Worm (Caenorhabditis elegans) whole organism, young adult: ENCODE measurements around the gene ZK896.5.

Source experiments
- C06A6.2 ChIP-seq: fragments of 200-800 bp; sonication (Bioruptor generic); conservative IDR thresholded peaks from 2 replicates; pipeline ENCODE4 v1.3.6; 2022; ENCODE audit warnings: missing genetic modification characterization, missing compliant biosample characterization
- F39B2.1 ChIP-seq: fragments of 200-800 bp; sonication (Bioruptor generic); IDR thresholded peaks from 2 replicates; pipeline ENCODE4 v1.3.6; 2022; ENCODE audit warnings: missing genetic modification reagents, missing genetic modification characterization, missing compliant biosample characterization
- F49E8.2 ChIP-seq: sonication (generic microtip); optimal IDR thresholded peaks from 3 replicates; lab custom pipeline; 2017; ENCODE audit warnings: missing genetic modification characterization, mild to moderate bottlenecking, missing compliant biosample characterization, antibody characterized with exemption, moderate library complexity; ENCODE audit not compliant: insufficient read depth
- F57C9.4 ChIP-seq: sonication (generic microtip); optimal IDR thresholded peaks from 2 replicates; lab custom pipeline; 2017; ENCODE audit warnings: mild to moderate bottlenecking, missing genetic modification characterization, missing compliant biosample characterization
- K11D2.4 ChIP-seq: fragments of 200-800 bp; sonication (Bioruptor generic); IDR thresholded peaks from 2 replicates; pipeline ENCODE4 v1.3.6; 2022; ENCODE audit warnings: missing genetic modification reagents, missing genetic modification characterization, missing compliant biosample characterization
- T07F8.4 ChIP-seq: sonication (generic microtip); optimal IDR thresholded peaks from 2 replicates; lab custom pipeline; 2016; ENCODE audit warnings: mild to moderate bottlenecking, missing genetic modification characterization, moderate library complexity, missing compliant biosample characterization
- Y53F4B.3 ChIP-seq: fragments of 200-800 bp; sonication (Bioruptor generic); IDR thresholded peaks from 2 replicates; pipeline ENCODE4 v1.3.6; 2022; ENCODE audit warnings: missing genetic modification reagents, missing genetic modification characterization, missing compliant biosample characterization
- akir-1 ChIP-seq: fragments of 200-800 bp; sonication (Bioruptor generic); optimal IDR thresholded peaks from 2 replicates; lab custom pipeline; 2018; ENCODE audit warnings: mild to moderate bottlenecking, missing genetic modification characterization, moderate library complexity, missing compliant biosample characterization
- aptf-2 ChIP-seq: fragments of 200-800 bp; sonication (Bioruptor generic); conservative IDR thresholded peaks from 2 replicates; pipeline ENCODE4 v1.3.6; 2022; ENCODE audit warnings: missing genetic modification reagents, missing genetic modification characterization, missing compliant biosample characterization
- ceh-100 ChIP-seq: fragments of 200-800 bp; sonication (Bioruptor generic); IDR thresholded peaks from 2 replicates; pipeline ENCODE4 v1.3.6; 2022; ENCODE audit warnings: missing genetic modification reagents, missing genetic modification characterization, missing compliant biosample characterization
- ceh-27 ChIP-seq: fragments of 200-800 bp; sonication (Bioruptor generic); optimal IDR thresholded peaks from 2 replicates; lab custom pipeline; 2018; ENCODE audit warnings: mild to moderate bottlenecking, missing genetic modification characterization, moderate library complexity, missing compliant biosample characterization
- ceh-79 ChIP-seq: sonication (generic microtip); optimal IDR thresholded peaks from 2 replicates; lab custom pipeline; 2017; ENCODE audit warnings: mild to moderate bottlenecking, missing genetic modification characterization, missing compliant biosample characterization
- dpl-1 ChIP-seq: fragments of 150-350 bp; optimal IDR thresholded peaks from 2 replicates; lab custom pipeline; 2014; ENCODE audit warnings: missing biosample characterization, missing genetic modification reagents, missing genetic modification characterization
- him-1 ChIP-seq: sonication (generic microtip); optimal IDR thresholded peaks from 2 replicates; lab custom pipeline; 2016; ENCODE audit warnings: missing genotype, missing genetic modification reagents, missing genetic modification characterization, missing compliant biosample characterization
- hmg-1.2 ChIP-seq: fragments of 200-800 bp; sonication (Bioruptor generic); IDR thresholded peaks from 2 replicates; pipeline ENCODE4 v1.3.6; 2022; ENCODE audit warnings: missing genetic modification reagents, missing genetic modification characterization, missing compliant biosample characterization
- let-607 ChIP-seq, 2 experiments: fragments of 200-800 bp in 1 of 2; sonication (Bioruptor generic) in 1 of 2; sonication (generic microtip) in 1 of 2; optimal IDR thresholded peaks; 2 replicates each; lab custom pipeline; 2016 to 2018; ENCODE audit warnings: mild to moderate bottlenecking in 2 of 2, missing compliant biosample characterization in 2 of 2, missing genetic modification characterization in 2 of 2, moderate library complexity in 2 of 2, missing genotype in 1 of 2
- lin-54 ChIP-seq: fragments of 200-800 bp; sonication (Bioruptor generic); optimal IDR thresholded peaks from 2 replicates; lab custom pipeline; 2018; ENCODE audit warnings: mild to moderate bottlenecking, missing genetic modification characterization, missing compliant biosample characterization
- lsl-1 ChIP-seq: fragments of 200-800 bp; sonication (Bioruptor generic); optimal IDR thresholded peaks from 2 replicates; lab custom pipeline; 2018; ENCODE audit warnings: mild to moderate bottlenecking, missing genetic modification characterization, moderate library complexity, missing compliant biosample characterization
- madf-6 ChIP-seq: fragments of 200-800 bp; sonication (Bioruptor generic); IDR thresholded peaks from 2 replicates; pipeline ENCODE4 v1.3.6; 2022; ENCODE audit warnings: missing genetic modification reagents, missing genetic modification characterization, missing compliant biosample characterization
- madf-8 ChIP-seq: fragments of 200-800 bp; sonication (Bioruptor generic); conservative IDR thresholded peaks from 2 replicates; pipeline ENCODE4 v1.3.6; 2022; ENCODE audit warnings: missing genetic modification reagents, missing genetic modification characterization, missing compliant biosample characterization
- mes-4 ChIP-seq: sonication (generic microtip); optimal IDR thresholded peaks from 2 replicates; lab custom pipeline; 2016; ENCODE audit warnings: missing genotype, missing genetic modification characterization, missing compliant biosample characterization
- nhr-80 ChIP-seq: sonication (generic microtip); optimal IDR thresholded peaks from 2 replicates; lab custom pipeline; 2016; ENCODE audit warnings: missing genetic modification characterization, missing compliant biosample characterization
- pbrm-1 ChIP-seq: fragments of 200-800 bp; sonication (Bioruptor generic); IDR thresholded peaks from 2 replicates; pipeline ENCODE4 v1.3.6; 2022; ENCODE audit warnings: missing genetic modification reagents, missing genetic modification characterization, missing compliant biosample characterization
- pha-4 ChIP-seq: fragments of 150-350 bp; sonication (generic microtip); optimal IDR thresholded peaks from 2 replicates; lab custom pipeline; 2014; ENCODE audit warnings: missing biosample characterization, missing genetic modification reagents, missing genetic modification characterization
- snpc-1.1 ChIP-seq: sonication (generic microtip); optimal IDR thresholded peaks from 2 replicates; lab custom pipeline; 2017; ENCODE audit warnings: missing genetic modification characterization, mild to moderate bottlenecking, missing compliant biosample characterization, antibody characterized with exemption, moderate library complexity, missing genotype, missing genetic modification reagents; ENCODE audit not compliant: insufficient read depth
- snpc-3.4 ChIP-seq: sonication (generic microtip); optimal IDR thresholded peaks from 2 replicates; lab custom pipeline; 2017; ENCODE audit warnings: missing genetic modification characterization, mild to moderate bottlenecking, missing compliant biosample characterization, antibody characterized with exemption, moderate library complexity, missing genotype, missing genetic modification reagents
- snpc-4 ChIP-seq, 5 experiments: fragments of 150-350 bp in 1 of 5; sonication (generic microtip) in 4 of 5; optimal IDR thresholded peaks; 2 replicates each; lab custom pipeline; 2014 to 2018; ENCODE audit warnings: missing genetic modification characterization in 5 of 5, missing biosample characterization in 3 of 5, antibody characterized with exemption in 2 of 5, mild to moderate bottlenecking in 2 of 5, missing compliant biosample characterization in 2 of 5, missing genotype in 2 of 5, moderate library complexity in 2 of 5, missing genetic modification reagents in 1 of 5
- somi-1 ChIP-seq: fragments of 200-800 bp; sonication (Bioruptor generic); optimal IDR thresholded peaks from 2 replicates; lab custom pipeline; 2018; ENCODE audit warnings: mild to moderate bottlenecking, missing genetic modification characterization, missing compliant biosample characterization
- tbp1 ChIP-seq: fragments of 200-800 bp; sonication (Bioruptor generic); optimal IDR thresholded peaks from 2 replicates; lab custom pipeline; 2018; ENCODE audit warnings: mild to moderate bottlenecking, missing genetic modification characterization, missing compliant biosample characterization
- ztf-22 ChIP-seq: fragments of 200-800 bp; sonication (Bioruptor generic); optimal IDR thresholded peaks from 2 replicates; lab custom pipeline; 2018; ENCODE audit warnings: mild to moderate bottlenecking, missing genetic modification characterization, moderate library complexity, missing compliant biosample characterization
- ztf-3 ChIP-seq: fragments of 200-800 bp; sonication (Bioruptor generic); optimal IDR thresholded peaks from 2 replicates; lab custom pipeline; 2018; ENCODE audit warnings: mild to moderate bottlenecking, missing genetic modification characterization, missing compliant biosample characterization
- ztf-6 ChIP-seq: fragments of 200-800 bp; sonication (Bioruptor generic); IDR thresholded peaks from 2 replicates; pipeline ENCODE4 v1.3.6; 2022; ENCODE audit warnings: missing genetic modification reagents, missing genetic modification characterization, missing compliant biosample characterization

Gene ZK896.5

ce11 chrIV:12918256-12918655 is 38.8 kb upstream of the ZK896.5 start, which contains the start of gene C32H11.3:
C32H11.3 (plus strand) TSS chrIV:12918556.
- TF ChIP-seq Y53F4B.3 (no peak), T07F8.4 (tag; lab: Kevin White, UChicago) (no peak), ztf-6 (no peak), somi-1 (GFP tag; lab: Kevin White, UChicago) (no peak), madf-8 (GFP tag; lab: Robert Waterston, UW) (no peak)

- TF ChIP-seq madf-6 (GFP tag; lab: Robert Waterston, UW) (no peak), him-1 (tag; lab: Kevin White, UChicago) (no peak), snpc-1.1 (tag; lab: Kevin White, UChicago) (no peak), ztf-22 (GFP tag; lab: Kevin White, UChicago) (no peak), lsl-1 (no peak), C06A6.2 (GFP tag; lab: Robert Waterston, UW) (no peak), lin-54 (GFP tag; lab: Kevin White, UChicago) (no peak)
These were observed 36.0 kb upstream of the ZK896.5 start, which contains the start of gene srz-15 for ce11 chrIV:12915479-12915878. srz-15 (plus strand) TSS chrIV:12915779.

- TF ChIP-seq snpc-3.4 (tag; lab: Kevin White, UChicago) = no peak
- no peak for TF ChIP-seq ceh-79
- TF ChIP-seq mes-4 (tag; lab: Kevin White, UChicago) = no peak
- no peak for TF ChIP-seq dpl-1 (GFP tag; lab: Kevin White, UChicago)
- TF ChIP-seq nhr-80 (tag; lab: Kevin White, UChicago) = no peak
- TF ChIP-seq snpc-4 (GFP tag; optimal IDR thresholded peaks at IDR 0.05; lab: Kevin White, UChicago) = no peak
- no peak for TF ChIP-seq snpc-4 (tag; optimal IDR thresholded peaks at IDR 0.05; lab: Kevin White, UChicago)
- TF ChIP-seq let-607 (tag; optimal IDR thresholded peaks at IDR 0.05; lab: Kevin White, UChicago) = no peak
- TF ChIP-seq F57C9.4 (tag; lab: Kevin White, UChicago) = no peak
- no peak for TF ChIP-seq tbp1 (GFP tag; lab: Kevin White, UChicago)
- no peak for TF ChIP-seq ceh-27 (GFP tag; lab: Kevin White, UChicago)
- TF ChIP-seq ztf-6 = no peak
- no peak for TF ChIP-seq hmg-1.2 (GFP tag; lab: Robert Waterston, UW)
- no peak for TF ChIP-seq pha-4 (tag; lab: Kevin White, UChicago)
These were observed 35.1 kb upstream of the ZK896.5 start, which contains the start of gene irg-6 for ce11 chrIV:12914532-12915019. irg-6 (minus strand) TSS chrIV:12914969.

- TF ChIP-seq akir-1 (GFP tag; lab: Kevin White, UChicago) (no peak), K11D2.4 (GFP tag; lab: Robert Waterston, UW) (no peak), nhr-80 (tag; lab: Kevin White, UChicago) (peak; percentile 33), F39B2.1 (GFP tag; lab: Robert Waterston, UW) (no peak)
These were observed 32.5 kb upstream of the ZK896.5 start, which contains the start of gene K08D8.5 for ce11 chrIV:12911990-12912389. K08D8.5 (minus strand) TSS chrIV:12912129.

- TF ChIP-seq ztf-3 (GFP tag; lab: Kevin White, UChicago) = no peak
- TF ChIP-seq aptf-2 (GFP tag; lab: Robert Waterston, UW) = no peak
- TF ChIP-seq F49E8.2 = no peak
- TF ChIP-seq pbrm-1 (GFP tag; lab: Robert Waterston, UW) = no peak
- TF ChIP-seq nhr-80 (tag; lab: Kevin White, UChicago) = peak; percentile 74
- no peak for TF ChIP-seq ceh-100 (GFP tag; lab: Robert Waterston, UW)
These were observed 30.4 kb upstream of the ZK896.5 start, which contains the start of gene K08D8.4 for ce11 chrIV:12909871-12910270. K08D8.4 (minus strand) TSS chrIV:12909998.
